Worm (Caenorhabditis elegans): ENCODE results near the gene ssup-72.

DNA sequence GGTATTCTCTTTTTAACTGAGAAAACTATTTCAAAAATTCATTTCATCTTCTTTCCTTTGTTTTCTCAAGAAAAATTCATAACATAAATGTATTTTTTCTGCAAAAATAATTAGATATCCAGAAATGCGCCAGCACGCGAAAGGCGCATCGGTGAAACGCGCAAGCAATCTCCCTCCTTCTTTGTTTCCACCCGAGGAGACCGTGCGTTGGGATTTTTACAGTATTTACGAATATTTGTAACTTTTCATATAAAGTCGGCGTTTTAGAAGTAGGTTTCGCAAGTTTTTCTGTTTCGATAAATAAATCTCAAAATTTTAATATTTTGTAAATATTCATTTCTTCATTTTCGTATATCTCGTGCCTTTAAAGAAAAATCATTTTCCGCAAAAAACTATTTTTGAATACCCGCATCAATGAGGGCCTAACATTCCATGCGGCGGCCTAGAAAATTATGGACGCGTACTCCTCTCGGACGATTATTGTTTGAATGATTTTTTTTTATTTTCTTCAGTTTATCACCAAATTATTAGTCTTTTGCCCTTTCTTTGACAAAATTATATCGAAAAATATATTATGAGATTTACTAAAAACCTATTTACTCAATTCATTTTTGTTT lies at the start of gene ssup-72:
- TF ChIP-seq lin-13 (GFP tag; optimal IDR thresholded peaks at IDR 0.05) (peak; percentile 57), ceh-82 (tag; optimal IDR thresholded peaks at IDR 0.05) (no peak), elt-1 (tag; optimal IDR thresholded peaks at IDR 0.05) (no peak), elt-3 (tag; optimal IDR thresholded peaks at IDR 0.05) (no peak), nhr-237 (tag; optimal IDR thresholded peaks at IDR 0.05) (no peak), ama-1 (optimal IDR thresholded peaks at IDR 0.05) (no peak), egl-27 (tag; optimal IDR thresholded peaks at IDR 0.05) (no peak), snpc-4 (tag; optimal IDR thresholded peaks at IDR 0.05) (no peak), blmp-1 (tag; optimal IDR thresholded peaks at IDR 0.05; ENCODE audit: insufficient read depth) (no peak)

Data from whole organism, L2 larva.